Worm (Caenorhabditis elegans) whole organism, L1 larva: ENCODE measurements around the gene ced-7.
A peak's percentile ranks its signal among the peaks of the same experiment; 100 is the strongest.

Source experiments
- C04F5.9 ChIP-seq: sonication (generic microtip); optimal IDR thresholded peaks from 2 replicates; lab custom pipeline; 2016; ENCODE audit warnings: missing genetic modification characterization, missing compliant biosample characterization
- C16A3.4 ChIP-seq: fragments of 150-350 bp; optimal IDR thresholded peaks from 2 replicates; lab custom pipeline; 2014; ENCODE audit warnings: missing biosample characterization, missing genetic modification characterization
- C34B4.2 ChIP-seq: sonication (generic microtip); optimal IDR thresholded peaks from 2 replicates; lab custom pipeline; 2017; ENCODE audit warnings: mild to moderate bottlenecking, missing genetic modification characterization, missing compliant biosample characterization
- F16B12.6 ChIP-seq: fragments of 150-350 bp; optimal IDR thresholded peaks from 2 replicates; lab custom pipeline; 2014; ENCODE audit warnings: missing biosample characterization, missing genetic modification characterization
- ama-1 ChIP-seq: fragments of 150-350 bp; optimal IDR thresholded peaks from 2 replicates; lab custom pipeline; 2014
- ceh-63 ChIP-seq: fragments of 200-800 bp; sonication (Bioruptor generic); optimal IDR thresholded peaks from 2 replicates; lab custom pipeline; 2018; ENCODE audit warnings: mild to moderate bottlenecking, missing genetic modification characterization, missing compliant biosample characterization
- ceh-82 ChIP-seq, 3 experiments: fragments of 150-350 bp in 1 of 3; sonication (generic microtip) in 2 of 3; optimal IDR thresholded peaks; 2 replicates each; lab custom pipeline; 2014 to 2017; ENCODE audit warnings: missing biosample characterization in 3 of 3, missing genetic modification characterization in 3 of 3
- ceh-88 ChIP-seq: fragments of 200-800 bp; sonication (Bioruptor generic); IDR thresholded peaks from 2 replicates; pipeline ENCODE4 v1.3.6; 2022; ENCODE audit warnings: missing genetic modification characterization, missing compliant biosample characterization
- ceh-90 ChIP-seq: sonication (generic microtip); optimal IDR thresholded peaks from 2 replicates; lab custom pipeline; 2016; ENCODE audit warnings: missing genetic modification characterization, missing compliant biosample characterization
- dsc-1 ChIP-seq: sonication (generic microtip); optimal IDR thresholded peaks from 2 replicates; lab custom pipeline; 2016; ENCODE audit warnings: mild to moderate bottlenecking, missing genetic modification characterization, missing compliant biosample characterization
- efl-1 ChIP-seq, 4 experiments: fragments of 150-350 bp; optimal IDR thresholded peaks in 3 of 4; peaks in 1 of 4; 1 replicate in 1 of 4; 2 replicates in 3 of 4; lab custom pipeline; 2014; ENCODE audit warnings: missing biosample characterization in 2 of 4, missing genetic modification characterization in 2 of 4, missing genetic modification reagents in 2 of 4
- egl-13 ChIP-seq: sonication (generic microtip); optimal IDR thresholded peaks from 2 replicates; lab custom pipeline; 2016; ENCODE audit warnings: missing genotype, missing genetic modification reagents, missing genetic modification characterization, missing compliant biosample characterization
- egl-27 ChIP-seq, 2 experiments: fragments of 150-350 bp in 1 of 2; sonication (generic microtip); optimal IDR thresholded peaks; 3 replicates each; lab custom pipeline; 2017 to 2018; ENCODE audit warnings: missing biosample characterization in 2 of 2, missing genetic modification characterization in 2 of 2, missing genetic modification reagents in 2 of 2
- elt-3 ChIP-seq, 6 experiments: fragments of 150-350 bp in 1 of 6; sonication (generic microtip); optimal IDR thresholded peaks; 2 replicates each; lab custom pipeline; 2017 to 2018; ENCODE audit warnings: missing biosample characterization in 6 of 6, missing genetic modification characterization in 6 of 6, inconsistent platforms in 1 of 6
- ets-5 ChIP-seq: fragments of 200-800 bp; sonication (Bioruptor generic); IDR thresholded peaks from 2 replicates; pipeline ENCODE4 v1.3.6; 2022; ENCODE audit warnings: missing genetic modification characterization, missing compliant biosample characterization
- fkh-10 ChIP-seq: sonication (generic microtip); optimal IDR thresholded peaks from 2 replicates; lab custom pipeline; 2017; ENCODE audit warnings: missing biosample characterization, missing genetic modification reagents, missing genetic modification characterization
- fkh-4 ChIP-seq: sonication (generic microtip); optimal IDR thresholded peaks from 2 replicates; lab custom pipeline; 2016; ENCODE audit warnings: missing compliant biosample characterization, missing genetic modification characterization, borderline replicate concordance
- grh-1 ChIP-seq: fragments of 200-800 bp; sonication (Bioruptor generic); IDR thresholded peaks from 2 replicates; pipeline ENCODE4 v1.3.6; 2022; ENCODE audit warnings: missing genetic modification reagents, missing genetic modification characterization, missing compliant biosample characterization
- hlh-17 ChIP-seq: fragments of 200-800 bp; sonication (Bioruptor generic); optimal IDR thresholded peaks from 2 replicates; lab custom pipeline; 2018; ENCODE audit warnings: missing genetic modification characterization, mild to moderate bottlenecking, missing compliant biosample characterization, moderate library complexity, borderline replicate concordance
- irx-1 ChIP-seq: sonication (generic microtip); optimal IDR thresholded peaks from 2 replicates; lab custom pipeline; 2016; ENCODE audit warnings: missing genetic modification characterization, missing compliant biosample characterization
- jun-1 ChIP-seq: fragments of 150-350 bp; optimal IDR thresholded peaks from 2 replicates; lab custom pipeline; 2014; ENCODE audit warnings: missing biosample characterization, missing genetic modification reagents, missing genetic modification characterization
- lin-14 ChIP-seq: fragments of 200-800 bp; sonication (Bioruptor generic); optimal IDR thresholded peaks from 2 replicates; lab custom pipeline; 2018; ENCODE audit warnings: mild to moderate bottlenecking, missing genetic modification characterization, moderate library complexity, missing compliant biosample characterization
- lin-35 ChIP-seq, 2 experiments: fragments of 150-350 bp; optimal IDR thresholded peaks; 2 replicates each; lab custom pipeline; 2014; ENCODE audit warnings: missing biosample characterization in 2 of 2, missing genetic modification characterization in 2 of 2, missing genetic modification reagents in 2 of 2
- lin-39 ChIP-seq: fragments of 150-350 bp; optimal IDR thresholded peaks from 2 replicates; lab custom pipeline; 2014; ENCODE audit warnings: missing biosample characterization, missing genetic modification reagents, missing genetic modification characterization
- lsy-2 ChIP-seq, 2 experiments: fragments of 150-350 bp; optimal IDR thresholded peaks; 2 replicates each; lab custom pipeline; 2014; ENCODE audit warnings: missing biosample characterization in 2 of 2, missing genetic modification characterization in 2 of 2
- mab-9 ChIP-seq: fragments of 200-800 bp; sonication (Bioruptor generic); IDR thresholded peaks from 2 replicates; pipeline ENCODE4 v1.3.6; 2022; ENCODE audit warnings: missing genetic modification reagents, missing genetic modification characterization, missing compliant biosample characterization
- mdl-1 ChIP-seq, 2 experiments: fragments of 150-350 bp; optimal IDR thresholded peaks; 2 replicates each; lab custom pipeline; 2014 to 2017; ENCODE audit warnings: missing biosample characterization in 2 of 2, missing genetic modification characterization in 2 of 2, inconsistent platforms in 1 of 2
- mef-2 ChIP-seq: fragments of 150-350 bp; optimal IDR thresholded peaks from 2 replicates; lab custom pipeline; 2014; ENCODE audit warnings: missing biosample characterization, missing genetic modification characterization
- mep-1 ChIP-seq: fragments of 150-350 bp; optimal IDR thresholded peaks from 2 replicates; lab custom pipeline; 2014; ENCODE audit warnings: missing biosample characterization, missing genetic modification characterization
- nhr-12 ChIP-seq: sonication (generic microtip); optimal IDR thresholded peaks from 2 replicates; lab custom pipeline; 2017; ENCODE audit warnings: missing biosample characterization, missing genetic modification characterization
- nhr-19 ChIP-seq: fragments of 200-800 bp; sonication (Bioruptor generic); conservative IDR thresholded peaks from 2 replicates; pipeline ENCODE4 v1.3.6; 2022; ENCODE audit warnings: missing genetic modification characterization, missing compliant biosample characterization
- nhr-20 ChIP-seq: sonication (generic microtip); optimal IDR thresholded peaks from 2 replicates; lab custom pipeline; 2016; ENCODE audit warnings: mild to moderate bottlenecking, missing genetic modification characterization, missing compliant biosample characterization
- nhr-237 ChIP-seq: fragments of 150-350 bp; optimal IDR thresholded peaks from 2 replicates; lab custom pipeline; 2014; ENCODE audit warnings: missing biosample characterization, missing genetic modification characterization
- nhr-47 ChIP-seq: sonication (generic microtip); optimal IDR thresholded peaks from 2 replicates; lab custom pipeline; 2016; ENCODE audit warnings: mild to moderate bottlenecking, missing genetic modification characterization, moderate library complexity, missing compliant biosample characterization
- nhr-71 ChIP-seq: sonication (generic microtip); optimal IDR thresholded peaks from 2 replicates; lab custom pipeline; 2016; ENCODE audit warnings: mild to moderate bottlenecking, missing genetic modification characterization, moderate library complexity, missing compliant biosample characterization
- nhr-77 ChIP-seq: fragments of 150-350 bp; optimal IDR thresholded peaks from 2 replicates; lab custom pipeline; 2014; ENCODE audit warnings: missing biosample characterization, missing genetic modification characterization
- nhr-84 ChIP-seq: sonication (generic microtip); optimal IDR thresholded peaks from 2 replicates; lab custom pipeline; 2017; ENCODE audit warnings: missing biosample characterization, missing genetic modification characterization
- nhr-85 ChIP-seq: sonication (generic microtip); peaks from one replicate; lab custom pipeline; 2016; ENCODE audit warnings: missing genetic modification characterization, inconsistent platforms, missing compliant biosample characterization
- pag-3 ChIP-seq: sonication (generic microtip); optimal IDR thresholded peaks from 2 replicates; lab custom pipeline; 2017; ENCODE audit warnings: missing genetic modification characterization, mild to moderate bottlenecking, missing compliant biosample characterization, antibody characterized with exemption, borderline replicate concordance; ENCODE audit not compliant: insufficient read depth
- rnt-1 ChIP-seq: sonication (generic microtip); optimal IDR thresholded peaks from 2 replicates; lab custom pipeline; 2016; ENCODE audit warnings: mild to moderate bottlenecking, missing genetic modification characterization, moderate library complexity, missing compliant biosample characterization
- skn-1 ChIP-seq: fragments of 150-350 bp; optimal IDR thresholded peaks from 2 replicates; lab custom pipeline; 2014; ENCODE audit warnings: missing biosample characterization, missing genetic modification characterization
- sptf-1 ChIP-seq: fragments of 150-350 bp; optimal IDR thresholded peaks from 2 replicates; lab custom pipeline; 2014; ENCODE audit warnings: missing biosample characterization, missing genetic modification characterization
- sup-37 ChIP-seq: fragments of 200-800 bp; sonication (Bioruptor generic); optimal IDR thresholded peaks from 2 replicates; lab custom pipeline; 2018; ENCODE audit warnings: mild to moderate bottlenecking, missing genetic modification characterization, missing compliant biosample characterization
- tlp-1 ChIP-seq: fragments of 150-350 bp; optimal IDR thresholded peaks from 2 replicates; lab custom pipeline; 2014; ENCODE audit warnings: missing biosample characterization, missing genetic modification characterization
- unc-130 ChIP-seq: fragments of 150-350 bp; optimal IDR thresholded peaks from 2 replicates; lab custom pipeline; 2017; ENCODE audit warnings: missing biosample characterization, missing genetic modification characterization, inconsistent platforms
- unc-30 ChIP-seq: sonication (generic microtip); optimal IDR thresholded peaks from 2 replicates; lab custom pipeline; 2017; ENCODE audit warnings: missing biosample characterization, missing genetic modification characterization
- unc-86 ChIP-seq: sonication (generic microtip); optimal IDR thresholded peaks from 2 replicates; lab custom pipeline; 2016; ENCODE audit warnings: missing genetic modification characterization, missing compliant biosample characterization
- vab-15 ChIP-seq: sonication (generic microtip); optimal IDR thresholded peaks from 2 replicates; lab custom pipeline; 2017; ENCODE audit warnings: missing genotype, mild to moderate bottlenecking, missing genetic modification characterization, missing compliant biosample characterization
- zip-4 ChIP-seq: fragments of 200-800 bp; sonication (Bioruptor generic); optimal IDR thresholded peaks from 2 replicates; lab custom pipeline; 2018; ENCODE audit warnings: mild to moderate bottlenecking, missing genetic modification characterization, moderate library complexity, missing compliant biosample characterization
- ztf-11 ChIP-seq, 2 experiments: sonication (generic microtip); optimal IDR thresholded peaks; 2 replicates each; lab custom pipeline; 2016 to 2017; ENCODE audit warnings: missing genetic modification characterization in 2 of 2, missing biosample characterization in 1 of 2, missing compliant biosample characterization in 1 of 2
- ztf-4 ChIP-seq: fragments of 150-350 bp; optimal IDR thresholded peaks from 2 replicates; lab custom pipeline; 2014; ENCODE audit warnings: missing biosample characterization, missing genetic modification characterization

ced-7 gene

ce11 chrIII:9619079-9619761, 39.3 kb upstream of the ced-7 start, which contains the start of gene hlh-11 (continued):
- TF ChIP-seq unc-30 (tag; lab: Kevin White, UChicago) (no peak), nhr-20 (tag; lab: Kevin White, UChicago) (peak; percentile 96), unc-130 (tag; lab: Kevin White, UChicago) (peak; percentile 58), nhr-237 (tag; lab: Kevin White, UChicago) (peak; percentile 39), fkh-4 (tag; lab: Kevin White, UChicago) (peak; percentile 72), jun-1 (tag; lab: Kevin White, UChicago) (peak; percentile 88), egl-27 (tag; optimal IDR thresholded peaks at IDR 0.05; lab: Kevin White, UChicago) (peak; percentile 67 to 94), zip-4 (GFP tag; lab: Kevin White, UChicago) (peak; percentile 44), rnt-1 (tag; lab: Kevin White, UChicago) (peak; percentile 93), lin-35 (GFP tag; optimal IDR thresholded peaks at IDR 0.05; lab: Kevin White, UChicago) (peak; percentile 69 to 71), skn-1 (tag; lab: Kevin White, UChicago) (peak; percentile 71), elt-3 (tag; optimal IDR thresholded peaks at IDR 0.05; lab: Kevin White, UChicago) (peak in 4 of 6 experiments; percentile 40 to 75 (median 55)), pag-3 (tag; lab: Kevin White, UChicago) (peak; percentile 57), mab-9 (GFP tag; lab: Robert Waterston, UW) (peak; percentile 28), mep-1 (peak; percentile 95), ceh-88 (GFP tag; lab: Robert Waterston, UW) (peak; percentile 77), nhr-19 (peak; percentile 88), mef-2 (tag; lab: Kevin White, UChicago) (peak; percentile 59), fkh-10 (GFP tag; lab: Kevin White, UChicago) (peak; percentile 19), ztf-4 (tag; lab: Kevin White, UChicago) (peak; percentile 92), sptf-1 (no peak), irx-1 (tag; lab: Kevin White, UChicago) (peak; percentile 72), F16B12.6 (tag; lab: Kevin White, UChicago) (peak; percentile 41), nhr-47 (peak; percentile 93), ceh-63 (GFP tag; lab: Kevin White, UChicago) (no peak), nhr-85 (tag; lab: Kevin White, UChicago) (peak; percentile 97), ceh-82 (tag; optimal IDR thresholded peaks at IDR 0.05; lab: Kevin White, UChicago) (peak; percentile 51 to 81 (median 70)), lin-14 (peak; percentile 99), hlh-17 (no peak), lin-39 (tag; lab: Kevin White, UChicago) (peak; percentile 2), C04F5.9 (tag; lab: Kevin White, UChicago) (peak; percentile 25), grh-1 (GFP tag; lab: Robert Waterston, UW) (peak; percentile 28), efl-1 (optimal IDR thresholded peaks at IDR 0.05; lab: Kevin White, UChicago) (peak; percentile 82 to 88), efl-1 (GFP tag; optimal IDR thresholded peaks at IDR 0.05 in 1 of 2; lab: Kevin White, UChicago) (peak; percentile 60 to 93), nhr-77 (tag; lab: Kevin White, UChicago) (peak; percentile 92), nhr-12 (tag; lab: Kevin White, UChicago) (no peak), unc-86 (tag; lab: Kevin White, UChicago) (peak; percentile 81), C34B4.2 (tag; lab: Kevin White, UChicago) (no peak), dsc-1 (tag; lab: Kevin White, UChicago) (peak; percentile 95), ceh-90 (peak; percentile 0), ztf-11 (tag; optimal IDR thresholded peaks at IDR 0.05; lab: Kevin White, UChicago) (peak in 1 of 2 experiments; percentile 68), nhr-84 (tag; lab: Kevin White, UChicago) (no peak), tlp-1 (no peak), sup-37 (GFP tag; lab: Kevin White, UChicago) (peak; percentile 59), C16A3.4 (tag; lab: Kevin White, UChicago) (peak; percentile 84), ets-5 (GFP tag; lab: Robert Waterston, UW) (no peak), ama-1 (lab: Kevin White, UChicago) (no peak), nhr-71 (tag; lab: Kevin White, UChicago) (peak; percentile 98), vab-15 (tag; lab: Kevin White, UChicago) (no peak), egl-13 (tag; lab: Kevin White, UChicago) (peak; percentile 51), lsy-2 (tag; optimal IDR thresholded peaks at IDR 0.05; lab: Kevin White, UChicago) (peak; percentile 82 to 93), mdl-1 (tag; optimal IDR thresholded peaks at IDR 0.05; lab: Kevin White, UChicago) (peak; percentile 86 to 99)
